Fruit fly (Drosophila melanogaster): ENCODE results near the gene Manf.

DNA sequence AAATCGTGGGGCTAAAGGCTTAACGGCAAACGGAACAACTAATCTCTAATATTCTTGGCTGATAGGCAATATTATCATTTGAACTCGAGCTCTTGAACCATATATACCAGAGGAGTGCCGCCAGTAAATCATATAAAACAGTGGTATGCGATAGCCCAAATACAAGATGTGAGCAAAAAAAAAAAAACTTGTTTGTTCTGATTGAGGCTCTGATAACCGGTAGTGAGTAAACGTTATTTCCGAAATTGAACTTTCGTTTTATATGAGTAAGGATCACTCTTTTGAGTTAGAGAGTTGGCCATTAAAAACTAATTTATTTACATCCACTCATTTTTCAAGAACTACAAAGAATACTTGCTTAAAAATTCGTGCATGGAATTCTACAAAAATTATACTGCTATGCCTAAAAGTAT, 39.1 kb upstream of the Manf start:
- TF ChIP-seq fru (GFP tag; optimal IDR thresholded peaks at IDR 0.05) (no peak), h (GFP tag; optimal IDR thresholded peaks at IDR 0.05) (peak; percentile 34), dl (GFP tag; optimal IDR thresholded peaks at IDR 0.05; ENCODE audit: insufficient read depth in 1 of 2, partially characterized antibody in 2 of 2) (no peak)

Measured in whole organism, wandering third instar larva.